Worm (Caenorhabditis elegans): Measurements from ENCODE around the gene imp-3.

Gene imp-3

DNA sequence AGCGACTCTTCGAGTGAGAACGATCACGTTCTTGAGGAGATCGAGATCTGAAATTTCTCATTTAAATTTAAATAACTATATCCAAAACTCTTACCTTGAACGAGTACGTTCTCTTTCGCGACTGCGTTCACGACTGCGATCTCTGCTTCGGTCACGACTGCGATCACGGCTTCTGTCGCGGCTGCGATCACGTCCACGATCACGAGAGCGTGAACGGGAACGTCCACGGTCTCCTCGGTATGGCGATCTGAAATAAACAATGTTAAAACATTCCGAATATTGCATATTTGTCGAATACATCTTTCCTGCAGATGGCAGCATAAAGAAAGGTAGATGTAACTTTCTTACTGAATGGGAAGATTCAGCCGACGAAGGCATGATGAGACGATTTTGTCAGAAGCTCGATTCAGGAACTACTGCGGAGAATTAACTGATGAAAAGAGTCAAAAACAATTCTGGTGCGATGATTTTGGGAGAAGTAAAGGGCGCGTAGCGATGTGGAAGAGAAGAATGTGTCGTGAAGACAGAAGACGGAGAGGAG is 808 bp upstream of the imp-3 start:
- TF ChIP-seq elt-1 (tag; optimal IDR thresholded peaks at IDR 0.05): no peak
- TF ChIP-seq ceh-82 (tag; optimal IDR thresholded peaks at IDR 0.05): no peak
- no peak for TF ChIP-seq nhr-25 (tag; optimal IDR thresholded peaks at IDR 0.05)
- TF ChIP-seq elt-3 (tag; optimal IDR thresholded peaks at IDR 0.05): no peak
- no peak for TF ChIP-seq snpc-4 (tag; optimal IDR thresholded peaks at IDR 0.05)
- no peak for TF ChIP-seq aly-2 (tag; optimal IDR thresholded peaks at IDR 0.05)
- no peak for TF ChIP-seq egl-27 (tag; optimal IDR thresholded peaks at IDR 0.05)
- no peak for TF ChIP-seq daf-12 (tag; optimal IDR thresholded peaks at IDR 0.05)
- TF ChIP-seq lsy-12 (tag; optimal IDR thresholded peaks at IDR 0.05): no peak
- no peak for TF ChIP-seq ama-1 (optimal IDR thresholded peaks at IDR 0.05)
- TF ChIP-seq zag-1 (tag; optimal IDR thresholded peaks at IDR 0.05): no peak

ce11 chrIV:7785506-7786065 is 3.8 kb downstream of the imp-3 start, which contains the start of gene tag-322:
Gene tag-322 (minus strand): TSS chrIV:7785556.
- no peak for TF ChIP-seq nhr-76 (tag; optimal IDR thresholded peaks at IDR 0.05)
- TF ChIP-seq jun-1 (tag; optimal IDR thresholded peaks at IDR 0.05): peak; percentile 1
- TF ChIP-seq lin-15B (tag; optimal IDR thresholded peaks at IDR 0.05): peak; percentile 84
- TF ChIP-seq snpc-4 (tag; optimal IDR thresholded peaks at IDR 0.05): peak; percentile 38
- TF ChIP-seq skn-1 (tag; optimal IDR thresholded peaks at IDR 0.05): peak; percentile 40
- TF ChIP-seq lsy-12 (tag; optimal IDR thresholded peaks at IDR 0.05): peak; percentile 17
- TF ChIP-seq ztf-11 (tag; optimal IDR thresholded peaks at IDR 0.05): no peak
- TF ChIP-seq pha-4 (tag; optimal IDR thresholded peaks at IDR 0.05): peak; percentile 80
- peak; percentile 47 for TF ChIP-seq hmg-11 (tag; optimal IDR thresholded peaks at IDR 0.05)
- peak; percentile 75 for TF ChIP-seq nhr-23 (tag; optimal IDR thresholded peaks at IDR 0.05)
- TF ChIP-seq fos-1 (tag; optimal IDR thresholded peaks at IDR 0.05): no peak
- peak; percentile 3 for TF ChIP-seq ceh-28 (tag; optimal IDR thresholded peaks at IDR 0.05)
- TF ChIP-seq nhr-43 (tag; optimal IDR thresholded peaks at IDR 0.05; ENCODE audit: poor library complexity, severe bottlenecking): peak; percentile 35
- peak; percentile 67 for TF ChIP-seq nfya-1 (tag; optimal IDR thresholded peaks at IDR 0.05; ENCODE audit: insufficient read depth)
- peak; percentile 9 for TF ChIP-seq nhr-25 (tag; optimal IDR thresholded peaks at IDR 0.05)
- TF ChIP-seq elt-2 (tag; optimal IDR thresholded peaks at IDR 0.05): peak; percentile 22
- no peak for TF ChIP-seq ama-1 (optimal IDR thresholded peaks at IDR 0.05)
- TF ChIP-seq egl-5 (tag; optimal IDR thresholded peaks at IDR 0.05): peak; percentile 22
- TF ChIP-seq R02D3.7 (tag; optimal IDR thresholded peaks at IDR 0.05): peak; percentile 55
- TF ChIP-seq pqm-1 (tag; optimal IDR thresholded peaks at IDR 0.05): peak; percentile 47

ce11 chrIV:7783801-7784411 is 5.5 kb downstream of the imp-3 start, which contains the start of gene tag-321:
Gene tag-321 (minus strand): TSS chrIV:7783851.
- TF ChIP-seq egl-5 (tag; optimal IDR thresholded peaks at IDR 0.05) (no peak), lin-15B (tag; optimal IDR thresholded peaks at IDR 0.05) (no peak), mml-1 (tag; optimal IDR thresholded peaks at IDR 0.05) (no peak), ceh-9 (tag; optimal IDR thresholded peaks at IDR 0.05) (no peak), elt-3 (tag; optimal IDR thresholded peaks at IDR 0.05) (no peak), elt-1 (tag; optimal IDR thresholded peaks at IDR 0.05) (no peak), lsy-12 (tag; optimal IDR thresholded peaks at IDR 0.05) (no peak), ZK546.5 (tag; optimal IDR thresholded peaks at IDR 0.05) (no peak), jun-1 (tag; optimal IDR thresholded peaks at IDR 0.05) (peak; percentile 6), nhr-43 (tag; optimal IDR thresholded peaks at IDR 0.05; ENCODE audit: poor library complexity, severe bottlenecking) (no peak), elt-2 (tag; optimal IDR thresholded peaks at IDR 0.05) (peak; percentile 68)

- TF ChIP-seq nhr-28 (tag; optimal IDR thresholded peaks at IDR 0.05) (no peak), pha-4 (tag; optimal IDR thresholded peaks at IDR 0.05) (peak; percentile 18), elt-2 (tag; optimal IDR thresholded peaks at IDR 0.05) (peak; percentile 40), hmg-11 (tag; optimal IDR thresholded peaks at IDR 0.05) (no peak)
Observed at ce11 chrIV:7782292-7782691, 7.1 kb downstream of the imp-3 start, which contains the start of gene sec-10. Gene sec-10 (minus strand): TSS chrIV:7782499.

- TF ChIP-seq egl-27 (tag; optimal IDR thresholded peaks at IDR 0.05) (no peak), fkh-10 (GFP tag; optimal IDR thresholded peaks at IDR 0.05) (no peak), skn-1 (tag; optimal IDR thresholded peaks at IDR 0.05) (no peak), nhr-43 (tag; optimal IDR thresholded peaks at IDR 0.05; ENCODE audit: poor library complexity, severe bottlenecking) (no peak), daf-12 (tag; optimal IDR thresholded peaks at IDR 0.05) (no peak), nhr-12 (tag; optimal IDR thresholded peaks at IDR 0.05) (no peak), nhr-23 (tag; optimal IDR thresholded peaks at IDR 0.05) (no peak), nhr-77 (tag; optimal IDR thresholded peaks at IDR 0.05) (no peak), ama-1 (optimal IDR thresholded peaks at IDR 0.05) (no peak), jun-1 (tag; optimal IDR thresholded peaks at IDR 0.05) (no peak), elt-1 (tag; optimal IDR thresholded peaks at IDR 0.05) (no peak), nhr-237 (tag; optimal IDR thresholded peaks at IDR 0.05) (no peak), hmg-11 (tag; optimal IDR thresholded peaks at IDR 0.05) (no peak), elt-2 (tag; optimal IDR thresholded peaks at IDR 0.05) (no peak), ceh-82 (tag; optimal IDR thresholded peaks at IDR 0.05) (no peak)
Observed at ce11 chrIV:7778865-7779264, 10.5 kb downstream of the imp-3 start, which contains the start of gene rpap-3. Gene rpap-3 (minus strand): TSS chrIV:7778965.

All from whole organism, L3 larva.